Worm (Caenorhabditis elegans) whole organism, young adult: Measurements from ENCODE around the gene nspe-2.
A peak's percentile ranks its signal among the peaks of the same experiment; 100 is the strongest.

Experiments
- B0336.3 ChIP-seq: fragments of 200-800 bp; sonication (Bioruptor generic); IDR thresholded peaks from 2 replicates; pipeline ENCODE4 v1.3.6; 2022; ENCODE audit warnings: missing genetic modification characterization, missing compliant biosample characterization
- F22D6.2 ChIP-seq: sonication (generic microtip); optimal IDR thresholded peaks from 2 replicates; lab custom pipeline; 2016; ENCODE audit warnings: mild to moderate bottlenecking, missing genetic modification characterization, missing compliant biosample characterization
- F37B4.10 ChIP-seq: fragments of 200-800 bp; sonication (Bioruptor generic); IDR thresholded peaks from 2 replicates; pipeline ENCODE4 v1.3.6; 2022; ENCODE audit warnings: missing genetic modification characterization, missing compliant biosample characterization
- F49E8.2 ChIP-seq: sonication (generic microtip); optimal IDR thresholded peaks from 3 replicates; lab custom pipeline; 2017; ENCODE audit warnings: missing genetic modification characterization, mild to moderate bottlenecking, missing compliant biosample characterization, antibody characterized with exemption, moderate library complexity; ENCODE audit not compliant: insufficient read depth
- F57C9.4 ChIP-seq: sonication (generic microtip); optimal IDR thresholded peaks from 2 replicates; lab custom pipeline; 2017; ENCODE audit warnings: mild to moderate bottlenecking, missing genetic modification characterization, missing compliant biosample characterization
- K12H6.12 ChIP-seq: fragments of 200-800 bp; sonication (Bioruptor generic); optimal IDR thresholded peaks from 2 replicates; lab custom pipeline; 2018; ENCODE audit warnings: mild to moderate bottlenecking, missing genetic modification characterization, missing compliant biosample characterization
- aptf-3 ChIP-seq: fragments of 200-800 bp; sonication (Bioruptor generic); IDR thresholded peaks from 2 replicates; pipeline ENCODE4 v1.3.6; 2022; ENCODE audit warnings: missing genetic modification characterization, missing compliant biosample characterization
- atf-7 ChIP-seq: sonication (generic microtip); optimal IDR thresholded peaks from 2 replicates; lab custom pipeline; 2017; ENCODE audit warnings: mild to moderate bottlenecking, missing genetic modification characterization, missing compliant biosample characterization
- athp-1 ChIP-seq: sonication (generic microtip); optimal IDR thresholded peaks from 2 replicates; lab custom pipeline; 2017; ENCODE audit warnings: mild to moderate bottlenecking, missing genetic modification characterization, missing compliant biosample characterization
- attf-5 ChIP-seq: fragments of 200-800 bp; sonication (Bioruptor generic); optimal IDR thresholded peaks from 2 replicates; lab custom pipeline; 2018; ENCODE audit warnings: mild to moderate bottlenecking, missing genetic modification characterization, missing compliant biosample characterization
- ccch-3 ChIP-seq: fragments of 200-800 bp; sonication (Bioruptor generic); optimal IDR thresholded peaks from 2 replicates; lab custom pipeline; 2018; ENCODE audit warnings: mild to moderate bottlenecking, missing genetic modification characterization, missing compliant biosample characterization
- cebp-1 ChIP-seq, 2 experiments: fragments of 200-800 bp in 1 of 2; sonication (Bioruptor generic) in 1 of 2; sonication (generic microtip) in 1 of 2; IDR thresholded peaks in 1 of 2; optimal IDR thresholded peaks in 1 of 2; 2 replicates each; pipeline versions ENCODE4 v1.3.6 to Lab custom; 2017 to 2022; ENCODE audit warnings: missing compliant biosample characterization in 2 of 2, missing genetic modification characterization in 2 of 2, mild to moderate bottlenecking in 1 of 2, missing genetic modification reagents in 1 of 2, moderate library complexity in 1 of 2
- ceh-27 ChIP-seq: fragments of 200-800 bp; sonication (Bioruptor generic); optimal IDR thresholded peaks from 2 replicates; lab custom pipeline; 2018; ENCODE audit warnings: mild to moderate bottlenecking, missing genetic modification characterization, moderate library complexity, missing compliant biosample characterization
- dpl-1 ChIP-seq: fragments of 150-350 bp; optimal IDR thresholded peaks from 2 replicates; lab custom pipeline; 2014; ENCODE audit warnings: missing biosample characterization, missing genetic modification reagents, missing genetic modification characterization
- efl-1 ChIP-seq: fragments of 150-350 bp; optimal IDR thresholded peaks from 2 replicates; lab custom pipeline; 2014; ENCODE audit warnings: missing biosample characterization, missing genetic modification reagents, missing genetic modification characterization
- hmg-1.2 ChIP-seq: fragments of 200-800 bp; sonication (Bioruptor generic); IDR thresholded peaks from 2 replicates; pipeline ENCODE4 v1.3.6; 2022; ENCODE audit warnings: missing genetic modification reagents, missing genetic modification characterization, missing compliant biosample characterization
- hsf-1 ChIP-seq: fragments of 200-800 bp; sonication (Bioruptor generic); IDR thresholded peaks from 2 replicates; pipeline ENCODE4 v1.3.6; 2022; ENCODE audit warnings: missing genetic modification reagents, missing genetic modification characterization, missing compliant biosample characterization
- let-607 ChIP-seq, 2 experiments: fragments of 200-800 bp in 1 of 2; sonication (Bioruptor generic) in 1 of 2; sonication (generic microtip) in 1 of 2; optimal IDR thresholded peaks; 2 replicates each; lab custom pipeline; 2016 to 2018; ENCODE audit warnings: mild to moderate bottlenecking in 2 of 2, missing compliant biosample characterization in 2 of 2, missing genetic modification characterization in 2 of 2, moderate library complexity in 2 of 2, missing genotype in 1 of 2
- lin-26 ChIP-seq: fragments of 200-800 bp; sonication (Bioruptor generic); IDR thresholded peaks from 2 replicates; pipeline ENCODE4 v1.3.6; 2022; ENCODE audit warnings: missing genetic modification reagents, missing genetic modification characterization, missing compliant biosample characterization
- lin-35 ChIP-seq, 3 experiments: fragments of 150-350 bp in 2 of 3; sonication (generic microtip) in 1 of 3; optimal IDR thresholded peaks; 2 replicates each; lab custom pipeline; 2014 to 2018; ENCODE audit warnings: missing biosample characterization in 3 of 3, missing genetic modification characterization in 3 of 3, missing genetic modification reagents in 3 of 3
- lin-40 ChIP-seq: sonication (generic microtip); optimal IDR thresholded peaks from 2 replicates; lab custom pipeline; 2016; ENCODE audit warnings: missing genetic modification characterization, mild to moderate bottlenecking, missing compliant biosample characterization, missing genotype, missing genetic modification reagents
- madf-10 ChIP-seq: sonication (generic microtip); optimal IDR thresholded peaks from 2 replicates; lab custom pipeline; 2016; ENCODE audit warnings: mild to moderate bottlenecking, missing genetic modification characterization, missing compliant biosample characterization
- madf-3 ChIP-seq: fragments of 200-800 bp; sonication (Bioruptor generic); IDR thresholded peaks from 2 replicates; pipeline ENCODE4 v1.3.6; 2022; ENCODE audit warnings: missing genetic modification reagents, missing genetic modification characterization, missing compliant biosample characterization
- mcd-1 ChIP-seq: fragments of 200-800 bp; sonication (Bioruptor generic); IDR thresholded peaks from 2 replicates; pipeline ENCODE4 v1.3.6; 2022; ENCODE audit warnings: missing genetic modification reagents, missing genetic modification characterization, missing compliant biosample characterization
- nhr-27 ChIP-seq: fragments of 200-800 bp; sonication (Bioruptor generic); optimal IDR thresholded peaks from 2 replicates; lab custom pipeline; 2018; ENCODE audit warnings: mild to moderate bottlenecking, missing genetic modification characterization, moderate library complexity, missing compliant biosample characterization
- rec-8 ChIP-seq, 2 experiments: sonication (generic microtip); optimal IDR thresholded peaks; 2 replicates each; lab custom pipeline; 2016; ENCODE audit warnings: mild to moderate bottlenecking in 2 of 2, missing genetic modification characterization in 2 of 2, missing genetic modification reagents in 2 of 2, missing genotype in 2 of 2, missing biosample characterization in 1 of 2, missing compliant biosample characterization in 1 of 2, moderate library complexity in 1 of 2
- sdz-38 ChIP-seq: sonication (generic microtip); optimal IDR thresholded peaks from 2 replicates; lab custom pipeline; 2016; ENCODE audit warnings: missing genotype, missing genetic modification characterization, missing compliant biosample characterization
- snpc-1.1 ChIP-seq: sonication (generic microtip); optimal IDR thresholded peaks from 2 replicates; lab custom pipeline; 2017; ENCODE audit warnings: missing genetic modification characterization, mild to moderate bottlenecking, missing compliant biosample characterization, antibody characterized with exemption, moderate library complexity, missing genotype, missing genetic modification reagents; ENCODE audit not compliant: insufficient read depth
- snpc-3.4 ChIP-seq: sonication (generic microtip); optimal IDR thresholded peaks from 2 replicates; lab custom pipeline; 2017; ENCODE audit warnings: missing genetic modification characterization, mild to moderate bottlenecking, missing compliant biosample characterization, antibody characterized with exemption, moderate library complexity, missing genotype, missing genetic modification reagents
- snpc-4 ChIP-seq, 5 experiments: fragments of 150-350 bp in 1 of 5; sonication (generic microtip) in 4 of 5; optimal IDR thresholded peaks; 2 replicates each; lab custom pipeline; 2014 to 2018; ENCODE audit warnings: missing genetic modification characterization in 5 of 5, missing biosample characterization in 3 of 5, antibody characterized with exemption in 2 of 5, mild to moderate bottlenecking in 2 of 5, missing compliant biosample characterization in 2 of 5, missing genotype in 2 of 5, moderate library complexity in 2 of 5, missing genetic modification reagents in 1 of 5
- tbp1 ChIP-seq: fragments of 200-800 bp; sonication (Bioruptor generic); optimal IDR thresholded peaks from 2 replicates; lab custom pipeline; 2018; ENCODE audit warnings: mild to moderate bottlenecking, missing genetic modification characterization, missing compliant biosample characterization
- unc-62 ChIP-seq: fragments of 150-350 bp; optimal IDR thresholded peaks from 2 replicates; lab custom pipeline; 2014; ENCODE audit warnings: missing biosample characterization, missing genetic modification reagents, missing genetic modification characterization
- zfh-2 ChIP-seq: fragments of 200-800 bp; sonication (Bioruptor generic); conservative IDR thresholded peaks from 2 replicates; pipeline ENCODE4 v1.3.6; 2022; ENCODE audit warnings: missing genetic modification reagents, missing genetic modification characterization, missing compliant biosample characterization

Gene nspe-2

DNA sequence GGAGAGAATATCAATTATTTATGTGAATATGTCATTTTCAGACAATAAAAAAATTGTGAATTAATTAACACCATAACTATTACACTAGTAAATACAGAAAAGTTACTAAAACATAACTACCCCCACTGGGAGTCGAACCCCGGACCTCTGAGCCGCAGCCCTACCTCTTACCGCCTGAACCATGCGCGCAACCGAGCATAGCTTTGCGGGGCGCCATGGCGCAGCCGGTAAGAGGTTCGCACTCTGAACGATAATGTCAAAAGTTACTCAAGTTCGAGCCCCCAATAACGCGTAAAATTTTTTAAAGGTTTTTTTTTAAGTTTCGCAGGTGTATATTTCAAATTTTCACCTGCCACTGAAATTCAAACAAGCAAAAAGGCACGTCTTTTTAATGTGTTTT, 46.9 kb upstream of the nspe-2 start:
- TF ChIP-seq hsf-1 (GFP tag; lab: Robert Waterston, UW) = no peak
- 0 out of 2 replicates have a peak, but pooled peaks have one; percentile 23 for TF ChIP-seq mcd-1 (GFP tag; lab: Robert Waterston, UW)
- TF ChIP-seq madf-3 (GFP tag; lab: Robert Waterston, UW) = no peak
- TF ChIP-seq athp-1 (tag; lab: Kevin White, UChicago) = no peak
- peak; percentile 0 for TF ChIP-seq tbp1 (GFP tag; lab: Kevin White, UChicago)
- no peak for TF ChIP-seq lin-40 (tag; lab: Kevin White, UChicago)
- no peak for TF ChIP-seq efl-1 (GFP tag; lab: Kevin White, UChicago)
- peak; percentile 61 for TF ChIP-seq zfh-2 (GFP tag; lab: Robert Waterston, UW)
- TF ChIP-seq, all 124 proteins: peak for 3

- TF ChIP-seq attf-5 (GFP tag; lab: Kevin White, UChicago) (no peak), snpc-1.1 (tag; lab: Kevin White, UChicago) (no peak), let-607 (tag; optimal IDR thresholded peaks at IDR 0.05; lab: Kevin White, UChicago) (no peak), rec-8 (tag; optimal IDR thresholded peaks at IDR 0.05; lab: Kevin White, UChicago) (no peak), aptf-3 (GFP tag; lab: Robert Waterston, UW) (no peak), snpc-3.4 (tag; lab: Kevin White, UChicago) (no peak), zfh-2 (GFP tag; lab: Robert Waterston, UW) (peak; percentile 34; the same call in 1 of the 2 replicates), F57C9.4 (tag; lab: Kevin White, UChicago) (no peak), F22D6.2 (no peak), cebp-1 (GFP tag; IDR thresholded peaks at IDR 0.05; lab: Robert Waterston, UW) (no peak), cebp-1 (tag; optimal IDR thresholded peaks at IDR 0.05; lab: Kevin White, UChicago) (no peak), F37B4.10 (GFP tag; lab: Robert Waterston, UW) (no peak), madf-10 (tag; lab: Kevin White, UChicago) (no peak), hmg-1.2 (peak; percentile 44; the same call in 1 of the 2 replicates), F49E8.2 (no peak), dpl-1 (GFP tag; lab: Kevin White, UChicago) (no peak), ceh-27 (peak; percentile 11), ccch-3 (GFP tag; lab: Kevin White, UChicago) (no peak), lin-26 (GFP tag; lab: Robert Waterston, UW) (no peak), unc-62 (no peak), sdz-38 (tag; lab: Kevin White, UChicago) (no peak), nhr-27 (tag; lab: Kevin White, UChicago) (no peak)
Observed at ce11 chrII:12665019-12665418, 45.8 kb upstream of the nspe-2 start.

DNA sequence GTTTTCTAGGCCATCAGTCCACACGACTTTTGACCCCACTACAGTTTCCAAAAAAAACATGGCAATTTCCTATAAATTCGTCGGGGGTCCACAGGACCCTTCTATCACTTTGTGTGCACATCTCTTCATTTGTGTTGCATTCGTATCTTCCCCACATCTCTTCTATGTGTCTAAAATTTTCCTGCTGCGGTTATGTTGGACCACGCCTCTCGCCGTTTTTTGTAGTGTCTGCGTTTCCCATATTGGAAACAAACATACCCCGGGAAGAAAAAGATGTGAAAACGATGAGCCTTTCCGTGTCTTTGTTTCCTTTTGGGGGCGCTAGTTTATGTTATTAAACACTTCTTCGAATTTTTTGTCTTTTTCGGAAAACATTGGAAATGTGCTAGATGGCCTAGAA, 42.7 kb upstream of the nspe-2 start:
- TF ChIP-seq snpc-4 (GFP tag; optimal IDR thresholded peaks at IDR 0.05; lab: Kevin White, UChicago) (no peak), snpc-4 (tag; optimal IDR thresholded peaks at IDR 0.05; lab: Kevin White, UChicago) (no peak), ceh-27 (peak; percentile 15)
- TF ChIP-seq, all 124 proteins: peak for 1

DNA sequence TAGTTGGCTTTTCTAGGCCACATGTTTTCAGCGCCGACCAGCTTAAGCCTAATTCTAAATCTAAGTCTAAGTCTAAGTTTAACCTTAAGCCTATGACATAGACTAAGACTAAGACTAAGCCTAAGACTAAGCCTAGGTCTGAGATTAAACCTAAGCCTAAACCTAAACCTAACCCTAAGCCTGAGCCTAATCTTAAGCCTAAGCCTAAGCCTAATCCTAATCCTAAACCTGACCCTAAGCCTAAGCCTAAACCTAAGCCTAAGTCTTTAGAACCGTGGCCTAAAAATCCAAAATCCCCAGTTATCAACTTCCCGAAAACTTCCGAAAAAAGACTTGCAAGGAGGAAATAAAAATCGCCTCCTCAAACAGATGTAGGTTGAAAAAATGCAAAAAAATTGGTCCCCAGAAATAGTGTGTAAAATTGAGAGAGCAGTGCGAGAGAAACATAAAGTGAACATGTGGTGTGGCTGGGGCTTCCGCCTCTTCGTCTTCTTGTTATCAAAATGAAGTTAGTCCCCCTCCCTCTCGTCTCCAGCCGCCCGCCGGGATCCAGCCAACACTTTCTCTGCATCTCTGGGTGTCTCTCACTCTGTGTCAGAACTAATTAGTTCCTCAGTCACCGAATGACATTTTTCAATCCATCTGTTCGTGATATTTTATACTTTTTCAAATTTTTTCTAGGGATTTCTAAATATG, 40.6 kb upstream of the nspe-2 start:
- TF ChIP-seq hmg-1.2 = peak; percentile 57
- TF ChIP-seq cebp-1 (GFP tag; IDR thresholded peaks at IDR 0.05; lab: Robert Waterston, UW) = no peak
- TF ChIP-seq cebp-1 (tag; optimal IDR thresholded peaks at IDR 0.05; lab: Kevin White, UChicago) = peak; percentile 14
- 0 out of 2 replicates have a peak, but pooled peaks have one; percentile 69 for TF ChIP-seq F37B4.10 (GFP tag; lab: Robert Waterston, UW)
- 0 out of 2 replicates have a peak, but pooled peaks have one; percentile 20 for TF ChIP-seq zfh-2 (GFP tag; lab: Robert Waterston, UW)
- TF ChIP-seq K12H6.12 (tag; lab: Kevin White, UChicago) = peak; percentile 30
- TF ChIP-seq B0336.3 (GFP tag; lab: Robert Waterston, UW) = no peak
- no peak for TF ChIP-seq atf-7 (tag; lab: Kevin White, UChicago)
- peak in 1 of 3 experiments; percentile 45 for TF ChIP-seq lin-35 (GFP tag; optimal IDR thresholded peaks at IDR 0.05; lab: Kevin White, UChicago)
